Fruit fly (Drosophila melanogaster): ENCODE measurements around the gene RpL24-like.

dm6 chr3R:11449688-11450087 lies 18.3 kb upstream of the RpL24-like start:
- no peak for TF ChIP-seq pan (optimal IDR thresholded peaks at IDR 0.05)
- TF ChIP-seq psq (optimal IDR thresholded peaks at IDR 0.05), result no peak
